Worm (Caenorhabditis elegans) whole organism, young adult: ENCODE measurements around the gene daf-38.
"Not testable (repeated sequence)": the region's sequence is repeated elsewhere in the genome, so short reads cannot be mapped to it uniquely, and the experiment has no call there.

Experiments used
- B0019.2 ChIP-seq: fragments of 200-800 bp; sonication (Bioruptor generic); conservative IDR thresholded peaks from 2 replicates; pipeline ENCODE4 v1.3.6; 2022; ENCODE audit warnings: missing genetic modification reagents, missing genetic modification characterization, missing compliant biosample characterization
- F33H1.4 ChIP-seq: fragments of 200-800 bp; sonication (Bioruptor generic); IDR thresholded peaks from 2 replicates; pipeline ENCODE4 v1.3.6; 2022; ENCODE audit warnings: missing genetic modification reagents, missing genetic modification characterization, missing compliant biosample characterization
- F39B2.1 ChIP-seq: fragments of 200-800 bp; sonication (Bioruptor generic); IDR thresholded peaks from 2 replicates; pipeline ENCODE4 v1.3.6; 2022; ENCODE audit warnings: missing genetic modification reagents, missing genetic modification characterization, missing compliant biosample characterization
- K11D2.4 ChIP-seq: fragments of 200-800 bp; sonication (Bioruptor generic); IDR thresholded peaks from 2 replicates; pipeline ENCODE4 v1.3.6; 2022; ENCODE audit warnings: missing genetic modification reagents, missing genetic modification characterization, missing compliant biosample characterization
- K12H6.12 ChIP-seq: fragments of 200-800 bp; sonication (Bioruptor generic); optimal IDR thresholded peaks from 2 replicates; lab custom pipeline; 2018; ENCODE audit warnings: mild to moderate bottlenecking, missing genetic modification characterization, missing compliant biosample characterization
- T26A5.8 ChIP-seq: sonication (generic microtip); optimal IDR thresholded peaks from 2 replicates; lab custom pipeline; 2016; ENCODE audit warnings: missing genetic modification characterization, missing compliant biosample characterization
- ZK185.1 ChIP-seq: sonication (generic microtip); optimal IDR thresholded peaks from 2 replicates; lab custom pipeline; 2016; ENCODE audit warnings: mild to moderate bottlenecking, missing genetic modification characterization, missing compliant biosample characterization; ENCODE audit not compliant: poor library complexity, severe bottlenecking
- aptf-2 ChIP-seq: fragments of 200-800 bp; sonication (Bioruptor generic); conservative IDR thresholded peaks from 2 replicates; pipeline ENCODE4 v1.3.6; 2022; ENCODE audit warnings: missing genetic modification reagents, missing genetic modification characterization, missing compliant biosample characterization
- attf-6 ChIP-seq: fragments of 200-800 bp; sonication (Bioruptor generic); IDR thresholded peaks from 2 replicates; pipeline ENCODE4 v1.3.6; 2022; ENCODE audit warnings: missing genetic modification reagents, missing genetic modification characterization, missing compliant biosample characterization
- bed-2 ChIP-seq: fragments of 200-800 bp; sonication (Bioruptor generic); IDR thresholded peaks from 2 replicates; pipeline ENCODE4 v1.3.6; 2022; ENCODE audit warnings: missing genetic modification reagents, missing genetic modification characterization, missing compliant biosample characterization
- cebp-2 ChIP-seq: fragments of 200-800 bp; sonication (Bioruptor generic); IDR thresholded peaks from 2 replicates; pipeline ENCODE4 v1.3.6; 2022; ENCODE audit warnings: missing genetic modification characterization, missing compliant biosample characterization
- ceh-27 ChIP-seq: fragments of 200-800 bp; sonication (Bioruptor generic); optimal IDR thresholded peaks from 2 replicates; lab custom pipeline; 2018; ENCODE audit warnings: mild to moderate bottlenecking, missing genetic modification characterization, moderate library complexity, missing compliant biosample characterization
- ceh-58 ChIP-seq: fragments of 200-800 bp; sonication (Bioruptor generic); IDR thresholded peaks from 2 replicates; pipeline ENCODE4 v1.3.6; 2022; ENCODE audit warnings: missing genetic modification characterization, missing compliant biosample characterization
- ceh-91 ChIP-seq: fragments of 200-800 bp; sonication (Bioruptor generic); IDR thresholded peaks from 2 replicates; pipeline ENCODE4 v1.3.6; 2022; ENCODE audit warnings: missing genetic modification reagents, missing genetic modification characterization, missing compliant biosample characterization
- dpff-1 ChIP-seq: sonication (generic microtip); optimal IDR thresholded peaks from 2 replicates; lab custom pipeline; 2017; ENCODE audit warnings: mild to moderate bottlenecking, missing genetic modification characterization, missing compliant biosample characterization
- egl-18 ChIP-seq: fragments of 200-800 bp; sonication (Bioruptor generic); IDR thresholded peaks from 2 replicates; pipeline ENCODE4 v1.3.6; 2022; ENCODE audit warnings: missing genetic modification reagents, missing genetic modification characterization, missing compliant biosample characterization
- egl-44 ChIP-seq: fragments of 200-800 bp; sonication (Bioruptor generic); IDR thresholded peaks from 2 replicates; pipeline ENCODE4 v1.3.6; 2022; ENCODE audit warnings: missing genetic modification reagents, missing genetic modification characterization, missing compliant biosample characterization
- egrh-3 ChIP-seq: fragments of 200-800 bp; sonication (Bioruptor generic); IDR thresholded peaks from 2 replicates; pipeline ENCODE4 v1.3.6; 2022; ENCODE audit warnings: missing genetic modification reagents, missing genetic modification characterization, missing compliant biosample characterization
- fkh-3 ChIP-seq: sonication (generic microtip); optimal IDR thresholded peaks from 2 replicates; lab custom pipeline; 2016; ENCODE audit warnings: mild to moderate bottlenecking, missing genetic modification characterization, missing compliant biosample characterization
- hsf-1 ChIP-seq: fragments of 200-800 bp; sonication (Bioruptor generic); IDR thresholded peaks from 2 replicates; pipeline ENCODE4 v1.3.6; 2022; ENCODE audit warnings: missing genetic modification reagents, missing genetic modification characterization, missing compliant biosample characterization
- madf-3 ChIP-seq: fragments of 200-800 bp; sonication (Bioruptor generic); IDR thresholded peaks from 2 replicates; pipeline ENCODE4 v1.3.6; 2022; ENCODE audit warnings: missing genetic modification reagents, missing genetic modification characterization, missing compliant biosample characterization
- madf-8 ChIP-seq: fragments of 200-800 bp; sonication (Bioruptor generic); conservative IDR thresholded peaks from 2 replicates; pipeline ENCODE4 v1.3.6; 2022; ENCODE audit warnings: missing genetic modification reagents, missing genetic modification characterization, missing compliant biosample characterization
- mel-28 ChIP-seq: sonication (generic microtip); optimal IDR thresholded peaks from 2 replicates; lab custom pipeline; 2016; ENCODE audit warnings: borderline replicate concordance, mild to moderate bottlenecking, missing genetic modification characterization, missing compliant biosample characterization
- mes-4 ChIP-seq: sonication (generic microtip); optimal IDR thresholded peaks from 2 replicates; lab custom pipeline; 2016; ENCODE audit warnings: missing genotype, missing genetic modification characterization, missing compliant biosample characterization
- nfya-2 ChIP-seq: fragments of 200-800 bp; sonication (Bioruptor generic); IDR thresholded peaks from 2 replicates; pipeline ENCODE4 v1.3.6; 2022; ENCODE audit warnings: missing genetic modification reagents, missing genetic modification characterization, missing compliant biosample characterization
- nfyb-1 ChIP-seq: fragments of 200-800 bp; sonication (Bioruptor generic); IDR thresholded peaks from 2 replicates; pipeline ENCODE4 v1.3.6; 2022; ENCODE audit warnings: missing genetic modification reagents, missing genetic modification characterization, missing compliant biosample characterization
- nhr-179 ChIP-seq: sonication (generic microtip); optimal IDR thresholded peaks from 2 replicates; lab custom pipeline; 2016; ENCODE audit warnings: mild to moderate bottlenecking, missing genetic modification characterization, missing compliant biosample characterization
- nhr-27 ChIP-seq: fragments of 200-800 bp; sonication (Bioruptor generic); optimal IDR thresholded peaks from 2 replicates; lab custom pipeline; 2018; ENCODE audit warnings: mild to moderate bottlenecking, missing genetic modification characterization, moderate library complexity, missing compliant biosample characterization
- pbrm-1 ChIP-seq: fragments of 200-800 bp; sonication (Bioruptor generic); IDR thresholded peaks from 2 replicates; pipeline ENCODE4 v1.3.6; 2022; ENCODE audit warnings: missing genetic modification reagents, missing genetic modification characterization, missing compliant biosample characterization
- rec-8 ChIP-seq, 2 experiments: sonication (generic microtip); optimal IDR thresholded peaks; 2 replicates each; lab custom pipeline; 2016; ENCODE audit warnings: mild to moderate bottlenecking in 2 of 2, missing genetic modification characterization in 2 of 2, missing genetic modification reagents in 2 of 2, missing genotype in 2 of 2, missing biosample characterization in 1 of 2, missing compliant biosample characterization in 1 of 2, moderate library complexity in 1 of 2
- rpc-1 ChIP-seq, 2 experiments: fragments of 150-350 bp in 1 of 2; sonication (generic microtip) in 1 of 2; optimal IDR thresholded peaks; 2 replicates each; lab custom pipeline; 2014 to 2018; ENCODE audit warnings: missing biosample characterization in 1 of 2, missing genetic modification characterization in 1 of 2, missing genetic modification reagents in 1 of 2, missing genotype in 1 of 2
- sdz-38 ChIP-seq: sonication (generic microtip); optimal IDR thresholded peaks from 2 replicates; lab custom pipeline; 2016; ENCODE audit warnings: missing genotype, missing genetic modification characterization, missing compliant biosample characterization
- snpc-3.4 ChIP-seq: sonication (generic microtip); optimal IDR thresholded peaks from 2 replicates; lab custom pipeline; 2017; ENCODE audit warnings: missing genetic modification characterization, mild to moderate bottlenecking, missing compliant biosample characterization, antibody characterized with exemption, moderate library complexity, missing genotype, missing genetic modification reagents
- snpc-4 ChIP-seq, 5 experiments: fragments of 150-350 bp in 1 of 5; sonication (generic microtip) in 4 of 5; optimal IDR thresholded peaks; 2 replicates each; lab custom pipeline; 2014 to 2018; ENCODE audit warnings: missing genetic modification characterization in 5 of 5, missing biosample characterization in 3 of 5, antibody characterized with exemption in 2 of 5, mild to moderate bottlenecking in 2 of 5, missing compliant biosample characterization in 2 of 5, missing genotype in 2 of 5, moderate library complexity in 2 of 5, missing genetic modification reagents in 1 of 5
- sptf-2 ChIP-seq: fragments of 200-800 bp; sonication (Bioruptor generic); optimal IDR thresholded peaks from 2 replicates; lab custom pipeline; 2018; ENCODE audit warnings: mild to moderate bottlenecking, missing genetic modification characterization, missing compliant biosample characterization
- ztf-22 ChIP-seq: fragments of 200-800 bp; sonication (Bioruptor generic); optimal IDR thresholded peaks from 2 replicates; lab custom pipeline; 2018; ENCODE audit warnings: mild to moderate bottlenecking, missing genetic modification characterization, moderate library complexity, missing compliant biosample characterization
- ztf-25 ChIP-seq: fragments of 200-800 bp; sonication (Bioruptor generic); IDR thresholded peaks from 2 replicates; pipeline ENCODE4 v1.3.6; 2022; ENCODE audit warnings: missing genetic modification reagents, missing genetic modification characterization, missing compliant biosample characterization

Gene daf-38

ce11 chrIV:15819759-15820158, at the start of gene daf-38:
TSS of gene daf-38 (plus strand) at chrIV:15820059.
- TF ChIP-seq B0019.2 (GFP tag; lab: Robert Waterston, UW): no peak
- no peak for TF ChIP-seq K12H6.12 (tag; lab: Kevin White, UChicago)
- no peak for TF ChIP-seq ztf-22
- 0 out of 2 replicates have a peak, but pooled peaks have one; percentile 20 for TF ChIP-seq attf-6 (GFP tag; lab: Robert Waterston, UW)

- TF ChIP-seq attf-6 (GFP tag; lab: Robert Waterston, UW): peak; percentile 81; the same call in 1 of the 2 replicates
- TF ChIP-seq snpc-4 (GFP tag; optimal IDR thresholded peaks at IDR 0.05; lab: Kevin White, UChicago): not testable (repeated sequence)
- peak in 1 of 4 experiments; percentile 60 for TF ChIP-seq snpc-4 (tag; optimal IDR thresholded peaks at IDR 0.05; lab: Kevin White, UChicago)
Measured at ce11 chrIV:15776361-15776760, 43.5 kb upstream of the daf-38 start.

ce11 chrIV:15777674-15778296, 42.1 kb upstream of the daf-38 start:
- peak; percentile 77 for TF ChIP-seq attf-6 (GFP tag; lab: Robert Waterston, UW)
- TF ChIP-seq snpc-4 (GFP tag; optimal IDR thresholded peaks at IDR 0.05; lab: Kevin White, UChicago): peak; percentile 45
- TF ChIP-seq snpc-4 (tag; optimal IDR thresholded peaks at IDR 0.05; lab: Kevin White, UChicago): peak in 2 of 4 experiments; percentile 13 to 91
- TF ChIP-seq, all 124 proteins: peak for 2; not testable (repeated sequence) for 122

ce11 chrIV:15790846-15791245, 29.0 kb upstream of the daf-38 start, which contains the start of gene Y105C5A.1273:
TSS of gene Y105C5A.1273 (plus strand) at chrIV:15791146.
- TF ChIP-seq bed-2, egrh-3, aptf-2 (GFP tag; lab: Robert Waterston, UW): not testable (repeated sequence)

- TF ChIP-seq nfya-2 (GFP tag; lab: Robert Waterston, UW) (no peak), F39B2.1 (GFP tag; lab: Robert Waterston, UW) (no peak), snpc-3.4 (no peak), madf-8 (GFP tag; lab: Robert Waterston, UW) (no peak), cebp-2 (GFP tag; lab: Robert Waterston, UW) (no peak), mel-28 (tag; lab: Kevin White, UChicago) (no peak), T26A5.8 (tag; lab: Kevin White, UChicago) (no peak), pbrm-1 (GFP tag; lab: Robert Waterston, UW) (no peak), ceh-27 (GFP tag; lab: Kevin White, UChicago) (no peak), madf-3 (GFP tag; lab: Robert Waterston, UW) (no peak), ztf-25 (GFP tag; lab: Robert Waterston, UW) (0 out of 2 replicates have a peak, but pooled peaks have one; percentile 47), F33H1.4 (no peak), hsf-1 (GFP tag; lab: Robert Waterston, UW) (peak; percentile 85), ceh-91 (GFP tag; lab: Robert Waterston, UW) (no peak), fkh-3 (tag; lab: Kevin White, UChicago) (no peak), egl-18 (GFP tag; lab: Robert Waterston, UW) (no peak), dpff-1 (tag; lab: Kevin White, UChicago) (no peak), nhr-27 (no peak), K11D2.4 (GFP tag; lab: Robert Waterston, UW) (no peak), ztf-22 (no peak), aptf-2 (GFP tag; lab: Robert Waterston, UW) (no peak), nfyb-1 (GFP tag; lab: Robert Waterston, UW) (0 out of 2 replicates have a peak, but pooled peaks have one; percentile 55), nhr-179 (tag; lab: Kevin White, UChicago) (no peak), rec-8 (tag; optimal IDR thresholded peaks at IDR 0.05; lab: Kevin White, UChicago) (peak in 1 of 2 experiments; percentile 1), sdz-38 (tag; lab: Kevin White, UChicago) (no peak), sptf-2 (GFP tag; lab: Kevin White, UChicago) (no peak), egl-44 (GFP tag; lab: Robert Waterston, UW) (no peak), ZK185.1 (no peak), mes-4 (tag; lab: Kevin White, UChicago) (no peak), rpc-1 (optimal IDR thresholded peaks at IDR 0.05; lab: Kevin White, UChicago) (peak; percentile 58), rpc-1 (tag; optimal IDR thresholded peaks at IDR 0.05; lab: Kevin White, UChicago) (peak; percentile 76), ceh-58 (GFP tag; lab: Robert Waterston, UW) (no peak)
Measured at ce11 chrIV:15793213-15793612, 26.6 kb upstream of the daf-38 start.
